Fruit fly (Drosophila melanogaster) whole organism, adult: ENCODE measurements around the gene CG4073.

ENCODE experiments used
- CG11617 ChIP-seq: fragments of 200-800 bp; sonication (Bioruptor generic); optimal IDR thresholded peaks from 2 replicates; lab custom pipeline; 2017; ENCODE audit warnings: mild to moderate bottlenecking, missing biosample characterization, missing genetic modification reagents, missing genetic modification characterization
- CG12768 ChIP-seq: fragments of 200-800 bp; sonication (Bioruptor generic); optimal IDR thresholded peaks from 2 replicates; lab custom pipeline; 2017; ENCODE audit warnings: missing biosample characterization, missing genetic modification characterization, mild to moderate bottlenecking, moderate library complexity, missing genetic modification reagents
- CG14711 ChIP-seq: fragments of 200-800 bp; sonication (Bioruptor generic); optimal IDR thresholded peaks from 2 replicates; lab custom pipeline; 2018; ENCODE audit warnings: missing biosample characterization, mild to moderate bottlenecking, missing genetic modification characterization, moderate library complexity
- CG33017 ChIP-seq: fragments of 200-800 bp; sonication (Bioruptor generic); optimal IDR thresholded peaks from 2 replicates; lab custom pipeline; 2018; ENCODE audit warnings: missing biosample characterization, mild to moderate bottlenecking, missing genetic modification characterization, moderate library complexity
- CG7045 ChIP-seq: fragments of 200-800 bp; sonication (Bioruptor generic); optimal IDR thresholded peaks from 2 replicates; lab custom pipeline; 2017; ENCODE audit warnings: missing biosample characterization, mild to moderate bottlenecking, missing genetic modification characterization
- Crg-1 ChIP-seq: fragments of 200-800 bp; sonication (Bioruptor generic); optimal IDR thresholded peaks from 2 replicates; lab custom pipeline; 2016; ENCODE audit warnings: missing biosample characterization, missing genetic modification characterization
- Hr96 ChIP-seq: fragments of 200-800 bp; sonication (Bioruptor generic); optimal IDR thresholded peaks from 2 replicates; lab custom pipeline; 2016; ENCODE audit warnings: missing biosample characterization, missing genetic modification characterization
- cic ChIP-seq: fragments of 200-800 bp; sonication (Bioruptor generic); optimal IDR thresholded peaks from 2 replicates; lab custom pipeline; 2017; ENCODE audit warnings: missing biosample characterization, mild to moderate bottlenecking, missing genetic modification characterization, moderate library complexity
- cnc ChIP-seq, 2 experiments: fragments of >200 bp; optimal IDR thresholded peaks; 2 replicates each; lab custom pipeline; 2017
- kay ChIP-seq: fragments of 200-800 bp; sonication (Bioruptor generic); peaks from one replicate; lab custom pipeline; 2016; ENCODE audit warnings: missing biosample characterization, missing genetic modification characterization, borderline replicate concordance
- ovo ChIP-seq: fragments of 200-800 bp; sonication (Bioruptor generic); optimal IDR thresholded peaks from 2 replicates; lab custom pipeline; 2016; ENCODE audit warnings: missing biosample characterization, missing genetic modification characterization
- pad ChIP-seq: fragments of 200-800 bp; sonication (Bioruptor generic); optimal IDR thresholded peaks from 3 replicates; lab custom pipeline; 2017; ENCODE audit warnings: missing biosample characterization, missing genetic modification characterization, mild to moderate bottlenecking, moderate library complexity, missing genetic modification reagents
- tj ChIP-seq: fragments of 200-800 bp; sonication (Bioruptor generic); optimal IDR thresholded peaks from 3 replicates; lab custom pipeline; 2017; ENCODE audit warnings: missing biosample characterization, mild to moderate bottlenecking, missing genetic modification characterization, moderate library complexity

DNA sequence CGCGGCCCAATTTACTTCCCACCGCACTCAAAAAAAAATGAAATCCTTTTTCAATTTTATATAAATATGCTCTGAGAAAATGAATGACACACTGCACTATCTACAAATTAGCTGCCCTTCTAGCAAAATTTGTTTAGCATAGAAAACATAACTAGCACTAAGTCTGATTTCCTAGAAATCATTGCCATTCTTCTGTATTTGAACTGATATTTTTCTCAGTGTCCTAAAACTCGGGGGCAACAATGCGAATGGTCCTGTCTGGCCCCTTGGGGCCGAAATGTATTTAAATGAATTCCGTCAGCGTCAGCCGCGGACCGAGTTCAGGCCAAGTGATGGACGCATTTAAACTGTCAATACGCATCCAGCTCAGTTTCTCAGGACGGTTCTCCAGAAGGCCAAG lies 41.9 kb upstream of the CG4073 start:
- TF ChIP-seq CG11617 (GFP tag; lab: Kevin White, UChicago), result no peak
- TF ChIP-seq CG14711, result no peak
- TF ChIP-seq CG33017 (tag; lab: Kevin White, UChicago), result no peak
- no peak for TF ChIP-seq Hr96 (GFP tag; lab: Kevin White, UChicago)
- no peak for TF ChIP-seq kay
- no peak for TF ChIP-seq cnc (optimal IDR thresholded peaks at IDR 0.05; lab: Kevin White, UChicago)
- no peak for TF ChIP-seq pad
- TF ChIP-seq tj (GFP tag; lab: Kevin White, UChicago), result no peak
- no peak for TF ChIP-seq CG7045 (GFP tag; lab: Kevin White, UChicago)
- no peak for TF ChIP-seq CG12768 (GFP tag; lab: Kevin White, UChicago)
- no peak for TF ChIP-seq ovo
- no peak for TF ChIP-seq Crg-1 (GFP tag; lab: Kevin White, UChicago)
- TF ChIP-seq cic (GFP tag; lab: Kevin White, UChicago), result no peak
